Worm (Caenorhabditis elegans) whole organism, L2 larva: ENCODE results near the gene pkn-1.

ENCODE experiments used
- C34F6.9 ChIP-seq: fragments of 150-350 bp; optimal IDR thresholded peaks from 2 replicates; lab custom pipeline; 2014; ENCODE audit warnings: missing biosample characterization, missing genetic modification characterization
- F13H6.1 ChIP-seq: sonication (generic microtip); optimal IDR thresholded peaks from 2 replicates; lab custom pipeline; 2016; ENCODE audit warnings: missing genetic modification characterization, missing compliant biosample characterization
- R02D3.7 ChIP-seq: fragments of 150-350 bp; optimal IDR thresholded peaks from 2 replicates; lab custom pipeline; 2014; ENCODE audit warnings: missing biosample characterization, missing genetic modification characterization
- Y55F3AM.14 ChIP-seq: fragments of 200-800 bp; sonication (Bioruptor generic); optimal IDR thresholded peaks from 2 replicates; lab custom pipeline; 2018; ENCODE audit warnings: mild to moderate bottlenecking, missing genetic modification characterization, missing compliant biosample characterization
- ZK546.5 ChIP-seq: sonication (generic microtip); optimal IDR thresholded peaks from 2 replicates; lab custom pipeline; 2017; ENCODE audit warnings: missing biosample characterization, missing genetic modification characterization
- alr-1 ChIP-seq: fragments of 150-350 bp; optimal IDR thresholded peaks from 2 replicates; lab custom pipeline; 2014; ENCODE audit warnings: missing biosample characterization, missing genetic modification characterization
- aly-2 ChIP-seq: fragments of 150-350 bp; optimal IDR thresholded peaks from 2 replicates; lab custom pipeline; 2014; ENCODE audit warnings: missing biosample characterization, missing genetic modification characterization
- ama-1 ChIP-seq: fragments of 150-350 bp; optimal IDR thresholded peaks from 2 replicates; lab custom pipeline; 2018; ENCODE audit warnings: inconsistent platforms
- blmp-1 ChIP-seq: sonication (generic microtip); optimal IDR thresholded peaks from 2 replicates; lab custom pipeline; 2017; ENCODE audit warnings: missing genetic modification characterization, mild to moderate bottlenecking, missing compliant biosample characterization, antibody characterized with exemption, moderate library complexity; ENCODE audit not compliant: insufficient read depth
- ceh-16 ChIP-seq: fragments of 150-350 bp; optimal IDR thresholded peaks from 2 replicates; lab custom pipeline; 2014; ENCODE audit warnings: missing biosample characterization, missing genetic modification characterization
- ceh-82 ChIP-seq: fragments of 150-350 bp; optimal IDR thresholded peaks from 2 replicates; lab custom pipeline; 2014; ENCODE audit warnings: missing biosample characterization, missing genetic modification characterization
- crh-2 ChIP-seq: sonication (generic microtip); optimal IDR thresholded peaks from 2 replicates; lab custom pipeline; 2017; ENCODE audit warnings: missing biosample characterization, missing genetic modification characterization
- dmd-4 ChIP-seq: sonication (generic microtip); optimal IDR thresholded peaks from 2 replicates; lab custom pipeline; 2017; ENCODE audit warnings: missing biosample characterization, missing genetic modification characterization
- egl-27 ChIP-seq: sonication (generic microtip); optimal IDR thresholded peaks from 3 replicates; lab custom pipeline; 2017; ENCODE audit warnings: missing biosample characterization, missing genetic modification reagents, missing genetic modification characterization
- elt-1 ChIP-seq: fragments of 150-350 bp; optimal IDR thresholded peaks from 2 replicates; lab custom pipeline; 2014; ENCODE audit warnings: missing biosample characterization, missing genetic modification characterization
- elt-3 ChIP-seq: sonication (generic microtip); optimal IDR thresholded peaks from 2 replicates; lab custom pipeline; 2017; ENCODE audit warnings: missing biosample characterization, missing genetic modification characterization
- fos-1 ChIP-seq: fragments of 150-350 bp; optimal IDR thresholded peaks from 2 replicates; lab custom pipeline; 2014; ENCODE audit warnings: missing biosample characterization, missing genetic modification characterization
- gmeb-1 ChIP-seq: fragments of 150-350 bp; optimal IDR thresholded peaks from 2 replicates; lab custom pipeline; 2014; ENCODE audit warnings: missing biosample characterization, missing genetic modification characterization
- lin-11 ChIP-seq: fragments of 150-350 bp; sonication (generic microtip); optimal IDR thresholded peaks from 2 replicates; lab custom pipeline; 2014; ENCODE audit warnings: missing biosample characterization, missing genetic modification characterization, inconsistent platforms, mixed read lengths
- lin-39 ChIP-seq: fragments of 150-350 bp; optimal IDR thresholded peaks from 2 replicates; lab custom pipeline; 2014; ENCODE audit warnings: missing biosample characterization, missing genetic modification reagents, missing genetic modification characterization
- lsy-2 ChIP-seq, 2 experiments: fragments of 150-350 bp in 1 of 2; sonication (generic microtip) in 1 of 2; optimal IDR thresholded peaks; 2 replicates each; lab custom pipeline; 2014 to 2017; ENCODE audit warnings: missing biosample characterization in 2 of 2, missing genetic modification characterization in 2 of 2
- mab-5 ChIP-seq: fragments of 150-350 bp; optimal IDR thresholded peaks from 2 replicates; lab custom pipeline; 2014; ENCODE audit warnings: missing biosample characterization, missing genetic modification characterization
- mbf-1 ChIP-seq: sonication (generic microtip); optimal IDR thresholded peaks from 2 replicates; lab custom pipeline; 2017; ENCODE audit warnings: missing biosample characterization, missing genetic modification characterization
- mdl-1 ChIP-seq, 2 experiments: fragments of 150-350 bp in 1 of 2; sonication (generic microtip) in 1 of 2; optimal IDR thresholded peaks; 2 replicates each; lab custom pipeline; 2017; ENCODE audit warnings: missing biosample characterization in 2 of 2, missing genetic modification characterization in 2 of 2
- nhr-10 ChIP-seq: sonication (generic microtip); optimal IDR thresholded peaks from 2 replicates; lab custom pipeline; 2017; ENCODE audit warnings: missing biosample characterization, missing genetic modification characterization
- nhr-11 ChIP-seq: fragments of 150-350 bp; optimal IDR thresholded peaks from 2 replicates; lab custom pipeline; 2014; ENCODE audit warnings: missing biosample characterization, missing genetic modification characterization
- nhr-129 ChIP-seq: fragments of 150-350 bp; optimal IDR thresholded peaks from 2 replicates; lab custom pipeline; 2014; ENCODE audit warnings: missing biosample characterization, missing genetic modification characterization
- nhr-21 ChIP-seq: fragments of 150-350 bp; optimal IDR thresholded peaks from 2 replicates; lab custom pipeline; 2014; ENCODE audit warnings: missing biosample characterization, missing genetic modification characterization
- nhr-237 ChIP-seq: fragments of 150-350 bp; optimal IDR thresholded peaks from 2 replicates; lab custom pipeline; 2014; ENCODE audit warnings: missing biosample characterization, missing genetic modification characterization
- nhr-25 ChIP-seq: fragments of 150-350 bp; sonication (generic microtip); optimal IDR thresholded peaks from 3 replicates; lab custom pipeline; 2014; ENCODE audit warnings: missing biosample characterization, missing genetic modification characterization
- nhr-77 ChIP-seq: fragments of 150-350 bp; optimal IDR thresholded peaks from 2 replicates; lab custom pipeline; 2014; ENCODE audit warnings: missing biosample characterization, missing genetic modification characterization
- peb-1 ChIP-seq: fragments of 150-350 bp; optimal IDR thresholded peaks from 2 replicates; lab custom pipeline; 2014; ENCODE audit warnings: missing biosample characterization, missing genetic modification characterization
- sem-4 ChIP-seq: fragments of 150-350 bp; optimal IDR thresholded peaks from 2 replicates; lab custom pipeline; 2014; ENCODE audit warnings: missing biosample characterization, missing genetic modification reagents, missing genetic modification characterization
- skn-1 ChIP-seq: sonication (generic microtip); optimal IDR thresholded peaks from 2 replicates; lab custom pipeline; 2017; ENCODE audit warnings: missing biosample characterization, missing genetic modification characterization
- sma-3 ChIP-seq: sonication (generic microtip); optimal IDR thresholded peaks from 2 replicates; lab custom pipeline; 2016; ENCODE audit warnings: missing genetic modification reagents, missing genetic modification characterization, missing compliant biosample characterization
- sma-9 ChIP-seq, 2 experiments: fragments of 150-350 bp in 1 of 2; sonication (generic microtip) in 1 of 2; optimal IDR thresholded peaks; 2 replicates each; lab custom pipeline; 2014 to 2016; ENCODE audit warnings: missing genetic modification characterization in 2 of 2, mild to moderate bottlenecking in 1 of 2, missing biosample characterization in 1 of 2, missing compliant biosample characterization in 1 of 2, missing genetic modification reagents in 1 of 2, moderate library complexity in 1 of 2
- snpc-4 ChIP-seq: fragments of 150-350 bp; optimal IDR thresholded peaks from 2 replicates; lab custom pipeline; 2014; ENCODE audit warnings: missing biosample characterization, missing genetic modification characterization
- unc-39 ChIP-seq: fragments of 150-350 bp; optimal IDR thresholded peaks from 2 replicates; lab custom pipeline; 2014; ENCODE audit warnings: missing biosample characterization, missing genetic modification characterization
- unc-55 ChIP-seq: fragments of 150-350 bp; sonication (generic microtip); optimal IDR thresholded peaks from 3 replicates; lab custom pipeline; 2014; ENCODE audit warnings: missing biosample characterization, missing genetic modification reagents, missing genetic modification characterization
- unc-62 ChIP-seq: fragments of 150-350 bp; optimal IDR thresholded peaks from 2 replicates; lab custom pipeline; 2014; ENCODE audit warnings: missing biosample characterization, missing genetic modification reagents, missing genetic modification characterization
- zag-1 ChIP-seq: fragments of 150-350 bp; optimal IDR thresholded peaks from 2 replicates; lab custom pipeline; 2014; ENCODE audit warnings: missing biosample characterization, missing genetic modification characterization
- ztf-1 ChIP-seq: fragments of 200-800 bp; sonication (Bioruptor generic); conservative IDR thresholded peaks from 2 replicates; pipeline ENCODE4 v1.3.6; 2022; ENCODE audit warnings: missing genetic modification characterization, missing compliant biosample characterization
- ztf-11 ChIP-seq: sonication (generic microtip); optimal IDR thresholded peaks from 2 replicates; lab custom pipeline; 2017; ENCODE audit warnings: missing biosample characterization, missing genetic modification characterization
- ztf-4 ChIP-seq: fragments of 150-350 bp; optimal IDR thresholded peaks from 2 replicates; lab custom pipeline; 2014; ENCODE audit warnings: missing biosample characterization, missing genetic modification characterization

The pkn-1 gene

DNA sequence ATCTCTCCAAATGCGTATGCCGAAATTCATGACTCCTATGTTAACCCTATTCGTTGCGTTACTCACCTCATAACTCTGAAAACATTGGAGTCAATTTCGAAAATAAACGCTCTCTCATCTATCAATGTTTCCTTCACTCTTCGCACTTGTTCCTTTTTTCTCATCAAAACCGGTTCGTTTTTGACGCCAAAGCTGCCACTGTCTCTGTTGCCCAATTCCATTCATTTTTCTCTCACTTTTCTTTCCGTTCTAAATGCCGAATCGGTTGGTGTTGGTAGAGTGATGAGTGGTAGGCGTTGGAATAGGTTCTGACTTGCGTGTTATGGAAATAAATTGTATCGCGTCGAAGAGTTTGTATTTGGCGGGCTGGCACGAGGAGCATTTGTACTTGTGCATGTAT, 3.7 kb upstream of the pkn-1 start:
- TF ChIP-seq blmp-1 (tag; lab: Kevin White, UChicago), result no peak
- no peak for TF ChIP-seq nhr-77
- TF ChIP-seq dmd-4 (tag; lab: Kevin White, UChicago), result no peak
- TF ChIP-seq unc-39 (tag; lab: Kevin White, UChicago), result no peak
- TF ChIP-seq egl-27 (tag; lab: Kevin White, UChicago), result no peak
- no peak for TF ChIP-seq ztf-11 (tag; lab: Kevin White, UChicago)
- no peak for TF ChIP-seq zag-1 (tag; lab: Kevin White, UChicago)
- TF ChIP-seq ZK546.5, result no peak
- TF ChIP-seq nhr-21 (tag; lab: Kevin White, UChicago), result no peak
- TF ChIP-seq sma-3 (GFP tag; lab: Kevin White, UChicago), result no peak
- TF ChIP-seq nhr-10 (tag; lab: Kevin White, UChicago), result no peak
- TF ChIP-seq elt-1 (tag; lab: Kevin White, UChicago), result no peak
- no peak for TF ChIP-seq nhr-11 (tag; lab: Kevin White, UChicago)
- TF ChIP-seq ceh-82 (tag; lab: Kevin White, UChicago), result no peak
- TF ChIP-seq peb-1 (tag; lab: Kevin White, UChicago), result no peak
- TF ChIP-seq skn-1 (tag; lab: Kevin White, UChicago), result no peak
- TF ChIP-seq mbf-1 (tag; lab: Kevin White, UChicago), result no peak
- TF ChIP-seq snpc-4 (tag; lab: Kevin White, UChicago), result no peak
- no peak for TF ChIP-seq aly-2 (tag; lab: Kevin White, UChicago)
- TF ChIP-seq crh-2, result no peak

DNA sequence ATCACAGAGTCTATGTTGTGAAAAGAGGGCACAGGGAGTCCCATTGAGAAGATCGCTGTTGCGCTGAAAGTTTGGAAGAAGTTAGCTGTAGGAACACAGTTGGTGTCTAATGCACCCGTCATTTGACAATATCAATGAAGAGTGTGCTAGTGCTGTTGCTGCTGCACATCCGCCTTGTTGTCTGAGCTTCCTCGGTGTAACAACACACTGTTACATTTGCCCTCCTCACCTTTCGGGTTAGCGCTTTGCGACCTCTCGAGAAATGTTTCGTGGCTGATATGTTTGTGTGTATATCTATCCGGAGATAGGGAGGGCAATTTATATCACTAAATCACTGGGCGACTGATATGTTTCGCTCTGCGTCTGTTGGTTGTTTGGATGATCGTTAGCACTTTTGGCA, 2.8 kb upstream of the pkn-1 start:
- TF ChIP-seq fos-1 (tag; lab: Kevin White, UChicago) (peak; percentile 49), sma-9 (GFP tag; optimal IDR thresholded peaks at IDR 0.05; lab: Kevin White, UChicago) (peak; percentile 65), sma-9 (tag; optimal IDR thresholded peaks at IDR 0.05; lab: Kevin White, UChicago) (no peak), Y55F3AM.14 (GFP tag; lab: Kevin White, UChicago) (no peak), ztf-1 (GFP tag; lab: Robert Waterston, UW) (no peak), nhr-11 (tag; lab: Kevin White, UChicago) (no peak), R02D3.7 (no peak), sem-4 (tag; lab: Kevin White, UChicago) (peak; percentile 48), alr-1 (tag; lab: Kevin White, UChicago) (no peak), lsy-2 (tag; optimal IDR thresholded peaks at IDR 0.05; lab: Kevin White, UChicago) (no peak), elt-1 (tag; lab: Kevin White, UChicago) (no peak), F13H6.1 (tag; lab: Kevin White, UChicago) (peak; percentile 85), mbf-1 (tag; lab: Kevin White, UChicago) (no peak), ceh-16 (tag; lab: Kevin White, UChicago) (no peak), elt-3 (tag; lab: Kevin White, UChicago) (no peak), unc-39 (tag; lab: Kevin White, UChicago) (no peak), crh-2 (no peak), mab-5 (tag; lab: Kevin White, UChicago) (peak; percentile 31), ztf-4 (tag; lab: Kevin White, UChicago) (no peak), nhr-129 (tag; lab: Kevin White, UChicago) (peak; percentile 71), C34F6.9 (tag; lab: Kevin White, UChicago) (peak; percentile 30), nhr-10 (tag; lab: Kevin White, UChicago) (no peak), aly-2 (tag; lab: Kevin White, UChicago) (no peak), nhr-77 (no peak)

DNA sequence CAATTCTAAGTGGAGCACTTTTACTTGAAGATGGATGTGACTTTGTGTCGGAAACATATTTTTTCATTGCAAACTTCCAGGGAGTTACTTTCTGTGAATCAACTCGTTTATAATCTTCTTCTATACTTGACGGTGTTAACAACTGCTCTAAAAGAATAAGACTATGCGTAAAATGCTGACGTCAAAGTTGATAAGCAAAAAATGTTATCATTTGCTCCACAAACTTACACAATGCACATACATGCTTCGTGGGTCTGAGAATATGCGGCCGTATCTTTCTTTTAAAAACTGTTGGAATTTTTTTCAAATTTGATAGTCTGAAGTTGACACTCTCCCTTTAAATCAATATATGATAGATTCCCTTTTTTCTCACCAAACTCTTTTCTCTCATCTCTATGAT, 1.9 kb upstream of the pkn-1 start:
- TF ChIP-seq sma-9 (GFP tag; optimal IDR thresholded peaks at IDR 0.05; lab: Kevin White, UChicago) (peak; percentile 46), sma-9 (tag; optimal IDR thresholded peaks at IDR 0.05; lab: Kevin White, UChicago) (no peak), ama-1 (lab: Kevin White, UChicago) (no peak), fos-1 (tag; lab: Kevin White, UChicago) (peak; percentile 42), crh-2 (peak; percentile 30)

DNA sequence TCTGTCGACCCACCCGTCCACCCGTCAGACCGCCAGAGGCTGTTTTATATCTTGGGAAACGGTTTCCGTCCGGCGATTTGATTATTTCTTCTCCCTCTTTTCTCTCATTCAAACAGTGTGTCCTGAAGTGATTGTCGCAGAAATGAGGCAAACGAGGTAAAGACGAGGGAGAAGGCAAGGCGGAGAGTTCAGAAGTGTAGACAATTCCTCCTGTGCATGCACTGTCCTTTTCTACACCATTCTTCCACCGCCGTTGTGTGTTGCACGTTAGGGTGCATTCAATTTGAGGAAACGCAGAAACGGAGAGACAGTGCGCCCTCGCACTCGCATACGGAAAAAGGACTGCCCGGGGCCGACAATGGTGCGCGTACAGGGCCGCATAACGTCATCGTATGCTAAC, 1.4 kb upstream of the pkn-1 start:
- TF ChIP-seq nhr-237 (no peak), elt-1 (tag; lab: Kevin White, UChicago) (no peak), crh-2 (no peak), nhr-25 (tag; lab: Kevin White, UChicago) (no peak), peb-1 (tag; lab: Kevin White, UChicago) (peak; percentile 47), lsy-2 (tag; optimal IDR thresholded peaks at IDR 0.05; lab: Kevin White, UChicago) (no peak), ZK546.5 (no peak), ceh-16 (tag; lab: Kevin White, UChicago) (no peak), unc-55 (GFP tag; lab: Kevin White, UChicago) (no peak), F13H6.1 (tag; lab: Kevin White, UChicago) (peak; percentile 6), nhr-10 (tag; lab: Kevin White, UChicago) (no peak), R02D3.7 (no peak), lin-11 (tag; lab: Kevin White, UChicago) (no peak), C34F6.9 (tag; lab: Kevin White, UChicago) (no peak), sem-4 (tag; lab: Kevin White, UChicago) (no peak), gmeb-1 (tag; lab: Kevin White, UChicago) (peak; percentile 1), skn-1 (tag; lab: Kevin White, UChicago) (no peak), dmd-4 (tag; lab: Kevin White, UChicago) (no peak), alr-1 (tag; lab: Kevin White, UChicago) (no peak), ama-1 (lab: Kevin White, UChicago) (no peak), mdl-1 (tag; optimal IDR thresholded peaks at IDR 0.05; lab: Kevin White, UChicago) (no peak), egl-27 (tag; lab: Kevin White, UChicago) (no peak), nhr-129 (tag; lab: Kevin White, UChicago) (peak; percentile 36), sma-9 (GFP tag; optimal IDR thresholded peaks at IDR 0.05; lab: Kevin White, UChicago) (peak; percentile 10), sma-9 (tag; optimal IDR thresholded peaks at IDR 0.05; lab: Kevin White, UChicago) (no peak), lin-39 (no peak), unc-62 (GFP tag; lab: Kevin White, UChicago) (no peak), ztf-11 (tag; lab: Kevin White, UChicago) (no peak)
